Worm (Caenorhabditis elegans): ENCODE results near the gene F46G10.1.

Gene F46G10.1

ce11 chrX:13331386-13331785 is 19.8 kb upstream of the F46G10.1 start, which contains the start of gene sir-2.3:
Gene sir-2.3, plus strand, starts transcription at chrX:13331686.
- no peak for TF ChIP-seq jun-1 (tag; optimal IDR thresholded peaks at IDR 0.05)
- no peak for TF ChIP-seq ama-1 (optimal IDR thresholded peaks at IDR 0.05)
- no peak for TF ChIP-seq unc-62 (GFP tag; optimal IDR thresholded peaks at IDR 0.05)
- no peak for TF ChIP-seq elt-3 (tag; optimal IDR thresholded peaks at IDR 0.05)
- TF ChIP-seq elt-1 (tag; optimal IDR thresholded peaks at IDR 0.05): no peak
- TF ChIP-seq nhr-28 (tag; optimal IDR thresholded peaks at IDR 0.05): no peak
- no peak for TF ChIP-seq lin-39 (tag; optimal IDR thresholded peaks at IDR 0.05)
- no peak for TF ChIP-seq elt-2 (tag; optimal IDR thresholded peaks at IDR 0.05)
- no peak for TF ChIP-seq egl-27 (tag; optimal IDR thresholded peaks at IDR 0.05)
- no peak for TF ChIP-seq R02D3.7 (tag; optimal IDR thresholded peaks at IDR 0.05)

- no peak for TF ChIP-seq ceh-16 (tag; optimal IDR thresholded peaks at IDR 0.05)
- no peak for TF ChIP-seq elt-1 (tag; optimal IDR thresholded peaks at IDR 0.05)
- peak; percentile 74 for TF ChIP-seq mml-1 (tag; optimal IDR thresholded peaks at IDR 0.05)
- no peak for TF ChIP-seq lsy-12 (tag; optimal IDR thresholded peaks at IDR 0.05)
- no peak for TF ChIP-seq nhr-28 (tag; optimal IDR thresholded peaks at IDR 0.05)
- peak; percentile 35 for TF ChIP-seq R02D3.7 (tag; optimal IDR thresholded peaks at IDR 0.05)
- no peak for TF ChIP-seq zag-1 (tag; optimal IDR thresholded peaks at IDR 0.05)
- TF ChIP-seq skn-1 (tag; optimal IDR thresholded peaks at IDR 0.05): no peak
- TF ChIP-seq fkh-10 (GFP tag; optimal IDR thresholded peaks at IDR 0.05): peak; percentile 24
- peak; percentile 98 for TF ChIP-seq lin-39 (tag; optimal IDR thresholded peaks at IDR 0.05)
- peak; percentile 84 for TF ChIP-seq nhr-25 (tag; optimal IDR thresholded peaks at IDR 0.05)
- TF ChIP-seq aly-2 (tag; optimal IDR thresholded peaks at IDR 0.05): no peak
- TF ChIP-seq hmg-11 (tag; optimal IDR thresholded peaks at IDR 0.05): peak; percentile 26
- peak; percentile 92 for TF ChIP-seq fos-1 (tag; optimal IDR thresholded peaks at IDR 0.05)
- TF ChIP-seq tbx-2 (tag; optimal IDR thresholded peaks at IDR 0.05): peak; percentile 28
- no peak for TF ChIP-seq nhr-76 (tag; optimal IDR thresholded peaks at IDR 0.05)
- TF ChIP-seq egl-27 (tag; optimal IDR thresholded peaks at IDR 0.05): no peak
- TF ChIP-seq ama-1 (optimal IDR thresholded peaks at IDR 0.05): no peak
- TF ChIP-seq fkh-2 (tag; optimal IDR thresholded peaks at IDR 0.05): no peak
- peak; percentile 78 for TF ChIP-seq lin-15B (tag; optimal IDR thresholded peaks at IDR 0.05)
- TF ChIP-seq nhr-11 (tag; optimal IDR thresholded peaks at IDR 0.05): peak; percentile 52
- TF ChIP-seq ceh-9 (tag; optimal IDR thresholded peaks at IDR 0.05): no peak
- peak; percentile 83 for TF ChIP-seq jun-1 (tag; optimal IDR thresholded peaks at IDR 0.05)
- TF ChIP-seq ZK546.5 (tag; optimal IDR thresholded peaks at IDR 0.05): no peak
- TF ChIP-seq nfya-1 (tag; optimal IDR thresholded peaks at IDR 0.05; ENCODE audit: insufficient read depth): peak; percentile 88
- TF ChIP-seq egl-5 (tag; optimal IDR thresholded peaks at IDR 0.05): peak; percentile 88
- TF ChIP-seq nhr-237 (tag; optimal IDR thresholded peaks at IDR 0.05): no peak
- TF ChIP-seq unc-62 (GFP tag; optimal IDR thresholded peaks at IDR 0.05): peak; percentile 70
- peak; percentile 59 for TF ChIP-seq ceh-28 (tag; optimal IDR thresholded peaks at IDR 0.05)
- TF ChIP-seq nhr-67 (tag; optimal IDR thresholded peaks at IDR 0.05): no peak
- peak; percentile 77 for TF ChIP-seq pha-4 (tag; optimal IDR thresholded peaks at IDR 0.05)
- TF ChIP-seq pqm-1 (tag; optimal IDR thresholded peaks at IDR 0.05): peak; percentile 85
- no peak for TF ChIP-seq nhr-77 (tag; optimal IDR thresholded peaks at IDR 0.05)
- TF ChIP-seq ceh-82 (tag; optimal IDR thresholded peaks at IDR 0.05): no peak
- no peak for TF ChIP-seq eor-1 (tag; optimal IDR thresholded peaks at IDR 0.05)
- no peak for TF ChIP-seq nhr-12 (tag; optimal IDR thresholded peaks at IDR 0.05)
- TF ChIP-seq ztf-4 (tag; optimal IDR thresholded peaks at IDR 0.05): no peak
- peak; percentile 45 for TF ChIP-seq elt-2 (tag; optimal IDR thresholded peaks at IDR 0.05)
- no peak for TF ChIP-seq ztf-11 (tag; optimal IDR thresholded peaks at IDR 0.05)
- peak in 1 of 3 experiments; percentile 5 for TF ChIP-seq elt-3 (tag; optimal IDR thresholded peaks at IDR 0.05)
- no peak for TF ChIP-seq unc-39 (tag; optimal IDR thresholded peaks at IDR 0.05)
- peak; percentile 64 for TF ChIP-seq snpc-4 (tag; optimal IDR thresholded peaks at IDR 0.05)
- peak; percentile 38 for TF ChIP-seq nhr-43 (tag; optimal IDR thresholded peaks at IDR 0.05; ENCODE audit: poor library complexity, severe bottlenecking)
- TF ChIP-seq daf-12 (tag; optimal IDR thresholded peaks at IDR 0.05): no peak
- TF ChIP-seq mdl-1 (tag; optimal IDR thresholded peaks at IDR 0.05): peak; percentile 74
- no peak for TF ChIP-seq sea-2 (GFP tag; optimal IDR thresholded peaks at IDR 0.05)
- TF ChIP-seq nhr-23 (tag; optimal IDR thresholded peaks at IDR 0.05): peak; percentile 88
These were observed 17.3 kb upstream of the F46G10.1 start for ce11 chrX:13328868-13329267.

Data from whole organism, L3 larva.